Fruit fly (Drosophila melanogaster): ENCODE measurements around the gene cib.

Gene cib

dm6 chrX:4116834-4117736 is 11.2 kb downstream of the cib start, which contains the start of the genes tyf and Tip60:
tyf (plus strand) TSS chrX:4117020.
Tip60 (minus strand) TSS chrX:4117487.
- TF ChIP-seq fru (GFP tag; optimal IDR thresholded peaks at IDR 0.05) (peak; percentile 38), psq (GFP tag; optimal IDR thresholded peaks at IDR 0.05) (no peak), Myc (optimal IDR thresholded peaks at IDR 0.05) (peak; percentile 5), Hnf4 (GFP tag; optimal IDR thresholded peaks at IDR 0.05) (peak; percentile 72), CrebA (GFP tag; optimal IDR thresholded peaks at IDR 0.05; ENCODE audit: borderline replicate concordance) (no peak), CG9705 (GFP tag; optimal IDR thresholded peaks at IDR 0.05) (peak; percentile 10), ey (GFP tag; optimal IDR thresholded peaks at IDR 0.05) (peak; percentile 17), Mio (GFP tag; optimal IDR thresholded peaks at IDR 0.05) (no peak), foxo (GFP tag; optimal IDR thresholded peaks at IDR 0.05) (peak in 1 of 2 experiments; percentile 54), rgr (GFP tag; optimal IDR thresholded peaks at IDR 0.05) (peak; percentile 70), Jra (GFP tag; optimal IDR thresholded peaks at IDR 0.05) (peak; percentile 48), HLH106 (tag; optimal IDR thresholded peaks at IDR 0.05) (peak; percentile 36), Hr83 (GFP tag; optimal IDR thresholded peaks at IDR 0.05; ENCODE audit: poor library complexity, severe bottlenecking) (peak; percentile 39), Sp1 (GFP tag; optimal IDR thresholded peaks at IDR 0.05) (peak; percentile 11), N (GFP tag; optimal IDR thresholded peaks at IDR 0.05) (peak; percentile 2), br (GFP tag; optimal IDR thresholded peaks at IDR 0.05) (peak; percentile 11), Rel (GFP tag; optimal IDR thresholded peaks at IDR 0.05) (no peak), Rel (tag; optimal IDR thresholded peaks at IDR 0.05) (peak; percentile 5), h (GFP tag; optimal IDR thresholded peaks at IDR 0.05) (peak; percentile 32), sv (GFP tag; optimal IDR thresholded peaks at IDR 0.05) (no peak)

dm6 chrX:4119582-4119981 is 13.7 kb downstream of the cib start:
- no peak for TF ChIP-seq br (GFP tag; optimal IDR thresholded peaks at IDR 0.05)
- TF ChIP-seq sv (GFP tag; optimal IDR thresholded peaks at IDR 0.05) = no peak
- no peak for TF ChIP-seq ey (GFP tag; optimal IDR thresholded peaks at IDR 0.05)

dm6 chrX:4131049-4131629 is 25.2 kb downstream of the cib start, which contains the start of gene GlcAT-I:
GlcAT-I (plus strand) TSS chrX:4131211.
- no peak for TF ChIP-seq Rel (GFP tag; optimal IDR thresholded peaks at IDR 0.05)
- peak; percentile 18 for TF ChIP-seq Rel (tag; optimal IDR thresholded peaks at IDR 0.05)
- no peak for TF ChIP-seq Hr78 (GFP tag; optimal IDR thresholded peaks at IDR 0.05)
- no peak for TF ChIP-seq sage (GFP tag; optimal IDR thresholded peaks at IDR 0.05)

dm6 chrX:4139043-4139442 is 33.1 kb downstream of the cib start:
- no peak for TF ChIP-seq Hnf4 (GFP tag; optimal IDR thresholded peaks at IDR 0.05)
- no peak for TF ChIP-seq sage (GFP tag; optimal IDR thresholded peaks at IDR 0.05)
- TF ChIP-seq foxo (GFP tag; optimal IDR thresholded peaks at IDR 0.05) = no peak
- no peak for TF ChIP-seq CrebA (GFP tag; optimal IDR thresholded peaks at IDR 0.05; ENCODE audit: borderline replicate concordance)
- TF ChIP-seq psq (GFP tag; optimal IDR thresholded peaks at IDR 0.05) = no peak

dm6 chrX:4150989-4151388 is 45.1 kb downstream of the cib start:
- peak; percentile 11 for TF ChIP-seq HLH106 (tag; optimal IDR thresholded peaks at IDR 0.05)
- no peak for TF ChIP-seq sage (GFP tag; optimal IDR thresholded peaks at IDR 0.05)
